Worm (Caenorhabditis elegans) whole organism, L1 larva: ENCODE data around the gene Y51B9A.8.
A peak's percentile ranks its signal among the peaks of the same experiment; 100 is the strongest.

Source experiments
- C16A3.4 ChIP-seq: fragments of 150-350 bp; optimal IDR thresholded peaks from 2 replicates; lab custom pipeline; 2014; ENCODE audit warnings: missing biosample characterization, missing genetic modification characterization
- blmp-1 ChIP-seq: fragments of 150-350 bp; optimal IDR thresholded peaks from 2 replicates; lab custom pipeline; 2014; ENCODE audit warnings: missing biosample characterization, missing genetic modification characterization
- ceh-63 ChIP-seq: fragments of 200-800 bp; sonication (Bioruptor generic); optimal IDR thresholded peaks from 2 replicates; lab custom pipeline; 2018; ENCODE audit warnings: mild to moderate bottlenecking, missing genetic modification characterization, missing compliant biosample characterization
- ceh-82 ChIP-seq, 3 experiments: fragments of 150-350 bp in 1 of 3; sonication (generic microtip) in 2 of 3; optimal IDR thresholded peaks; 2 replicates each; lab custom pipeline; 2014 to 2017; ENCODE audit warnings: missing biosample characterization in 3 of 3, missing genetic modification characterization in 3 of 3
- ceh-88 ChIP-seq: fragments of 200-800 bp; sonication (Bioruptor generic); IDR thresholded peaks from 2 replicates; pipeline ENCODE4 v1.3.6; 2022; ENCODE audit warnings: missing genetic modification characterization, missing compliant biosample characterization
- ceh-90 ChIP-seq: sonication (generic microtip); optimal IDR thresholded peaks from 2 replicates; lab custom pipeline; 2016; ENCODE audit warnings: missing genetic modification characterization, missing compliant biosample characterization
- ces-1 ChIP-seq: fragments of 150-350 bp; optimal IDR thresholded peaks from 2 replicates; lab custom pipeline; 2014; ENCODE audit warnings: missing biosample characterization, missing genetic modification reagents, missing genetic modification characterization
- dpl-1 ChIP-seq, 3 experiments: fragments of 150-350 bp in 2 of 3; sonication (generic microtip) in 1 of 3; optimal IDR thresholded peaks; 2 replicates each; lab custom pipeline; 2014 to 2017; ENCODE audit warnings: missing biosample characterization in 3 of 3, missing genetic modification characterization in 3 of 3, missing genetic modification reagents in 3 of 3
- efl-1 ChIP-seq, 4 experiments: fragments of 150-350 bp; optimal IDR thresholded peaks in 3 of 4; peaks in 1 of 4; 1 replicate in 1 of 4; 2 replicates in 3 of 4; lab custom pipeline; 2014; ENCODE audit warnings: missing biosample characterization in 2 of 4, missing genetic modification characterization in 2 of 4, missing genetic modification reagents in 2 of 4
- efl-3 ChIP-seq: fragments of 200-800 bp; sonication (Bioruptor generic); optimal IDR thresholded peaks from 2 replicates; lab custom pipeline; 2018; ENCODE audit warnings: mild to moderate bottlenecking, missing genetic modification characterization, missing compliant biosample characterization
- egl-13 ChIP-seq: sonication (generic microtip); optimal IDR thresholded peaks from 2 replicates; lab custom pipeline; 2016; ENCODE audit warnings: missing genotype, missing genetic modification reagents, missing genetic modification characterization, missing compliant biosample characterization
- egl-27 ChIP-seq, 2 experiments: fragments of 150-350 bp in 1 of 2; sonication (generic microtip); optimal IDR thresholded peaks; 3 replicates each; lab custom pipeline; 2017 to 2018; ENCODE audit warnings: missing biosample characterization in 2 of 2, missing genetic modification characterization in 2 of 2, missing genetic modification reagents in 2 of 2
- ets-5 ChIP-seq: fragments of 200-800 bp; sonication (Bioruptor generic); IDR thresholded peaks from 2 replicates; pipeline ENCODE4 v1.3.6; 2022; ENCODE audit warnings: missing genetic modification characterization, missing compliant biosample characterization
- fkh-10 ChIP-seq: sonication (generic microtip); optimal IDR thresholded peaks from 2 replicates; lab custom pipeline; 2017; ENCODE audit warnings: missing biosample characterization, missing genetic modification reagents, missing genetic modification characterization
- grh-1 ChIP-seq: fragments of 200-800 bp; sonication (Bioruptor generic); IDR thresholded peaks from 2 replicates; pipeline ENCODE4 v1.3.6; 2022; ENCODE audit warnings: missing genetic modification reagents, missing genetic modification characterization, missing compliant biosample characterization
- hlh-17 ChIP-seq: fragments of 200-800 bp; sonication (Bioruptor generic); optimal IDR thresholded peaks from 2 replicates; lab custom pipeline; 2018; ENCODE audit warnings: missing genetic modification characterization, mild to moderate bottlenecking, missing compliant biosample characterization, moderate library complexity, borderline replicate concordance
- hlh-4 ChIP-seq: sonication (generic microtip); optimal IDR thresholded peaks from 2 replicates; lab custom pipeline; 2016; ENCODE audit warnings: mild to moderate bottlenecking, missing genetic modification characterization, missing compliant biosample characterization
- irx-1 ChIP-seq: sonication (generic microtip); optimal IDR thresholded peaks from 2 replicates; lab custom pipeline; 2016; ENCODE audit warnings: missing genetic modification characterization, missing compliant biosample characterization
- jun-1 ChIP-seq: fragments of 150-350 bp; optimal IDR thresholded peaks from 2 replicates; lab custom pipeline; 2014; ENCODE audit warnings: missing biosample characterization, missing genetic modification reagents, missing genetic modification characterization
- lin-13 ChIP-seq: fragments of 150-350 bp; optimal IDR thresholded peaks from 2 replicates; lab custom pipeline; 2014; ENCODE audit warnings: missing biosample characterization, missing genetic modification reagents, missing genetic modification characterization
- lir-3 ChIP-seq: sonication (generic microtip); optimal IDR thresholded peaks from 2 replicates; lab custom pipeline; 2016; ENCODE audit warnings: mild to moderate bottlenecking, missing genetic modification characterization, moderate library complexity, missing compliant biosample characterization; ENCODE audit not compliant: poor library complexity
- mab-9 ChIP-seq: fragments of 200-800 bp; sonication (Bioruptor generic); IDR thresholded peaks from 2 replicates; pipeline ENCODE4 v1.3.6; 2022; ENCODE audit warnings: missing genetic modification reagents, missing genetic modification characterization, missing compliant biosample characterization
- mdl-1 ChIP-seq, 2 experiments: fragments of 150-350 bp; optimal IDR thresholded peaks; 2 replicates each; lab custom pipeline; 2014 to 2017; ENCODE audit warnings: missing biosample characterization in 2 of 2, missing genetic modification characterization in 2 of 2, inconsistent platforms in 1 of 2
- mef-2 ChIP-seq: fragments of 150-350 bp; optimal IDR thresholded peaks from 2 replicates; lab custom pipeline; 2014; ENCODE audit warnings: missing biosample characterization, missing genetic modification characterization
- nhr-12 ChIP-seq: sonication (generic microtip); optimal IDR thresholded peaks from 2 replicates; lab custom pipeline; 2017; ENCODE audit warnings: missing biosample characterization, missing genetic modification characterization
- nhr-19 ChIP-seq: fragments of 200-800 bp; sonication (Bioruptor generic); conservative IDR thresholded peaks from 2 replicates; pipeline ENCODE4 v1.3.6; 2022; ENCODE audit warnings: missing genetic modification characterization, missing compliant biosample characterization
- nhr-28 ChIP-seq: fragments of 150-350 bp; optimal IDR thresholded peaks from 2 replicates; lab custom pipeline; 2014; ENCODE audit warnings: missing biosample characterization, missing genetic modification characterization
- nhr-71 ChIP-seq: sonication (generic microtip); optimal IDR thresholded peaks from 2 replicates; lab custom pipeline; 2016; ENCODE audit warnings: mild to moderate bottlenecking, missing genetic modification characterization, moderate library complexity, missing compliant biosample characterization
- nhr-76 ChIP-seq: sonication (generic microtip); optimal IDR thresholded peaks from 2 replicates; lab custom pipeline; 2017; ENCODE audit warnings: missing biosample characterization, missing genetic modification characterization
- nhr-77 ChIP-seq: fragments of 150-350 bp; optimal IDR thresholded peaks from 2 replicates; lab custom pipeline; 2014; ENCODE audit warnings: missing biosample characterization, missing genetic modification characterization
- nhr-85 ChIP-seq: sonication (generic microtip); peaks from one replicate; lab custom pipeline; 2016; ENCODE audit warnings: missing genetic modification characterization, inconsistent platforms, missing compliant biosample characterization
- nhr-90 ChIP-seq: sonication (generic microtip); optimal IDR thresholded peaks from 2 replicates; lab custom pipeline; 2016; ENCODE audit warnings: mild to moderate bottlenecking, missing genetic modification characterization, missing compliant biosample characterization; ENCODE audit not compliant: poor library complexity
- pqm-1 ChIP-seq: sonication (generic microtip); optimal IDR thresholded peaks from 3 replicates; lab custom pipeline; 2017; ENCODE audit warnings: missing biosample characterization, missing genetic modification characterization
- rnt-1 ChIP-seq: sonication (generic microtip); optimal IDR thresholded peaks from 2 replicates; lab custom pipeline; 2016; ENCODE audit warnings: mild to moderate bottlenecking, missing genetic modification characterization, moderate library complexity, missing compliant biosample characterization
- skn-1 ChIP-seq: fragments of 150-350 bp; optimal IDR thresholded peaks from 2 replicates; lab custom pipeline; 2014; ENCODE audit warnings: missing biosample characterization, missing genetic modification characterization
- snpc-4 ChIP-seq: fragments of 150-350 bp; optimal IDR thresholded peaks from 2 replicates; lab custom pipeline; 2014; ENCODE audit warnings: missing biosample characterization, missing genetic modification characterization
- snu-23 ChIP-seq: sonication (generic microtip); optimal IDR thresholded peaks from 2 replicates; lab custom pipeline; 2016; ENCODE audit warnings: missing genetic modification characterization, missing compliant biosample characterization
- sox-4 ChIP-seq: sonication (generic microtip); optimal IDR thresholded peaks from 2 replicates; lab custom pipeline; 2016; ENCODE audit warnings: missing genetic modification characterization, missing compliant biosample characterization
- sptf-1 ChIP-seq: fragments of 150-350 bp; optimal IDR thresholded peaks from 2 replicates; lab custom pipeline; 2014; ENCODE audit warnings: missing biosample characterization, missing genetic modification characterization
- swsn-7 ChIP-seq: sonication (generic microtip); optimal IDR thresholded peaks from 2 replicates; lab custom pipeline; 2016; ENCODE audit warnings: missing genetic modification characterization, missing compliant biosample characterization
- tlp-1 ChIP-seq: fragments of 150-350 bp; optimal IDR thresholded peaks from 2 replicates; lab custom pipeline; 2014; ENCODE audit warnings: missing biosample characterization, missing genetic modification characterization
- unc-130 ChIP-seq: fragments of 150-350 bp; optimal IDR thresholded peaks from 2 replicates; lab custom pipeline; 2017; ENCODE audit warnings: missing biosample characterization, missing genetic modification characterization, inconsistent platforms
- unc-30 ChIP-seq: sonication (generic microtip); optimal IDR thresholded peaks from 2 replicates; lab custom pipeline; 2017; ENCODE audit warnings: missing biosample characterization, missing genetic modification characterization
- unc-62 ChIP-seq: fragments of 150-350 bp; optimal IDR thresholded peaks from 2 replicates; lab custom pipeline; 2014; ENCODE audit warnings: missing biosample characterization, missing genetic modification reagents, missing genetic modification characterization
- ztf-11 ChIP-seq, 2 experiments: sonication (generic microtip); optimal IDR thresholded peaks; 2 replicates each; lab custom pipeline; 2016 to 2017; ENCODE audit warnings: missing genetic modification characterization in 2 of 2, missing biosample characterization in 1 of 2, missing compliant biosample characterization in 1 of 2

Gene Y51B9A.8

ce11 chrII:9416381-9417276, 18.0 kb downstream of the Y51B9A.8 start, which contains the start of the genes gss-1 and chch-3 (continued):
- peak; percentile 55 to 67 (median 67) for TF ChIP-seq ceh-82 (tag; optimal IDR thresholded peaks at IDR 0.05; lab: Kevin White, UChicago)
- peak; percentile 49; the same call in 1 of the 2 replicates for TF ChIP-seq grh-1 (GFP tag; lab: Robert Waterston, UW)
- TF ChIP-seq mdl-1 (tag; optimal IDR thresholded peaks at IDR 0.05; lab: Kevin White, UChicago) = peak in 1 of 2 experiments; percentile 63
- peak; percentile 68 to 77 for TF ChIP-seq efl-1 (optimal IDR thresholded peaks at IDR 0.05; lab: Kevin White, UChicago)
- peak; percentile 70 to 96 for TF ChIP-seq efl-1 (GFP tag; optimal IDR thresholded peaks at IDR 0.05 in 1 of 2; lab: Kevin White, UChicago)
- TF ChIP-seq efl-3 (GFP tag; lab: Kevin White, UChicago) = no peak
- TF ChIP-seq unc-130 (tag; lab: Kevin White, UChicago) = peak; percentile 39
- no peak for TF ChIP-seq egl-27 (tag; optimal IDR thresholded peaks at IDR 0.05; lab: Kevin White, UChicago)
- peak; percentile 7 for TF ChIP-seq nhr-77 (tag; lab: Kevin White, UChicago)
- no peak for TF ChIP-seq lir-3 (tag; lab: Kevin White, UChicago)
- no peak for TF ChIP-seq unc-62 (GFP tag; lab: Kevin White, UChicago)
- peak; percentile 80 for TF ChIP-seq nhr-85 (tag; lab: Kevin White, UChicago)
- TF ChIP-seq blmp-1 (tag; lab: Kevin White, UChicago) = peak; percentile 45
- TF ChIP-seq lin-13 (GFP tag; lab: Kevin White, UChicago) = peak; percentile 42
- TF ChIP-seq nhr-12 (tag; lab: Kevin White, UChicago) = no peak
- TF ChIP-seq sox-4 (tag; lab: Kevin White, UChicago) = no peak
- no peak for TF ChIP-seq tlp-1
- TF ChIP-seq nhr-71 (tag; lab: Kevin White, UChicago) = peak; percentile 80
- TF ChIP-seq nhr-76 (tag; lab: Kevin White, UChicago) = no peak
- no peak for TF ChIP-seq sptf-1 (tag; lab: Kevin White, UChicago)
- TF ChIP-seq ztf-11 (tag; optimal IDR thresholded peaks at IDR 0.05; lab: Kevin White, UChicago) = no peak
- no peak for TF ChIP-seq hlh-4 (tag; lab: Kevin White, UChicago)
- TF ChIP-seq swsn-7 = peak; percentile 66
- TF ChIP-seq nhr-90 (tag; lab: Kevin White, UChicago) = peak; percentile 28
- peak; percentile 77 for TF ChIP-seq nhr-19
- no peak for TF ChIP-seq unc-30
- no peak for TF ChIP-seq fkh-10 (GFP tag; lab: Kevin White, UChicago)
- peak; percentile 44 to 77 (median 75) for TF ChIP-seq dpl-1 (GFP tag; optimal IDR thresholded peaks at IDR 0.05; lab: Kevin White, UChicago)
- TF ChIP-seq skn-1 (tag; lab: Kevin White, UChicago) = peak; percentile 68
- TF ChIP-seq egl-13 (tag; lab: Kevin White, UChicago) = peak; percentile 33
- no peak for TF ChIP-seq ces-1 (GFP tag; lab: Kevin White, UChicago)
- no peak for TF ChIP-seq irx-1 (tag; lab: Kevin White, UChicago)
- TF ChIP-seq snpc-4 (tag; lab: Kevin White, UChicago) = peak; percentile 46
- TF ChIP-seq ceh-90 (tag; lab: Kevin White, UChicago) = no peak
- TF ChIP-seq mef-2 (tag; lab: Kevin White, UChicago) = no peak
- TF ChIP-seq ets-5 (GFP tag; lab: Robert Waterston, UW) = no peak
- no peak for TF ChIP-seq ceh-88
- no peak for TF ChIP-seq pqm-1 (tag; lab: Kevin White, UChicago)
- no peak for TF ChIP-seq nhr-28
- peak; percentile 38 for TF ChIP-seq C16A3.4 (tag; lab: Kevin White, UChicago)

ce11 chrII:9418065-9418567, 19.5 kb downstream of the Y51B9A.8 start, which contains the start of the genes M176.4 and M176.16:
TSS of gene M176.4 (plus strand) at chrII:9418365.
TSS of gene M176.16 (plus strand) at chrII:9418517.
- TF ChIP-seq lir-3 (tag; lab: Kevin White, UChicago) (no peak), mab-9 (GFP tag; lab: Robert Waterston, UW) (no peak), unc-130 (tag; lab: Kevin White, UChicago) (no peak), efl-1 (optimal IDR thresholded peaks at IDR 0.05; lab: Kevin White, UChicago) (no peak), efl-1 (GFP tag; optimal IDR thresholded peaks at IDR 0.05 in 1 of 2; lab: Kevin White, UChicago) (peak in 1 of 2 experiments; percentile 52), mdl-1 (tag; optimal IDR thresholded peaks at IDR 0.05; lab: Kevin White, UChicago) (no peak), sox-4 (tag; lab: Kevin White, UChicago) (no peak), nhr-85 (tag; lab: Kevin White, UChicago) (peak; percentile 3), snu-23 (GFP tag; lab: Kevin White, UChicago) (no peak), ceh-63 (no peak), rnt-1 (tag; lab: Kevin White, UChicago) (no peak), nhr-90 (tag; lab: Kevin White, UChicago) (no peak), hlh-17 (GFP tag; lab: Kevin White, UChicago) (no peak), jun-1 (no peak)
